Worm (Caenorhabditis elegans): ENCODE results near the gene myrf-2.
A peak's percentile ranks its signal among the peaks of the same experiment; 100 is the strongest.

The myrf-2 gene

ce11 chrX:10194327-10195096 is at the start of gene myrf-2:
myrf-2 (minus strand) TSS chrX:10194377.
- no peak for TF ChIP-seq nhr-11 (tag; optimal IDR thresholded peaks at IDR 0.05)
- TF ChIP-seq nhr-23 (tag; optimal IDR thresholded peaks at IDR 0.05) = peak; percentile 54
- TF ChIP-seq ceh-82 (tag; optimal IDR thresholded peaks at IDR 0.05) = no peak
- no peak for TF ChIP-seq jun-1 (tag; optimal IDR thresholded peaks at IDR 0.05)
- TF ChIP-seq aly-2 (tag; optimal IDR thresholded peaks at IDR 0.05) = no peak
- peak; percentile 76 for TF ChIP-seq nhr-25 (tag; optimal IDR thresholded peaks at IDR 0.05)
- TF ChIP-seq ama-1 (optimal IDR thresholded peaks at IDR 0.05) = no peak
- no peak for TF ChIP-seq ztf-4 (tag; optimal IDR thresholded peaks at IDR 0.05)
- no peak for TF ChIP-seq eor-1 (tag; optimal IDR thresholded peaks at IDR 0.05)
- TF ChIP-seq ceh-16 (tag; optimal IDR thresholded peaks at IDR 0.05) = no peak
- TF ChIP-seq elt-2 (tag; optimal IDR thresholded peaks at IDR 0.05) = no peak
- no peak for TF ChIP-seq ceh-9 (tag; optimal IDR thresholded peaks at IDR 0.05)
- no peak for TF ChIP-seq ZK546.5 (tag; optimal IDR thresholded peaks at IDR 0.05)
- no peak for TF ChIP-seq R02D3.7 (tag; optimal IDR thresholded peaks at IDR 0.05)
- peak; percentile 40 for TF ChIP-seq pha-4 (tag; optimal IDR thresholded peaks at IDR 0.05)
- TF ChIP-seq snpc-4 (tag; optimal IDR thresholded peaks at IDR 0.05) = no peak
- no peak for TF ChIP-seq sea-2 (GFP tag; optimal IDR thresholded peaks at IDR 0.05)
- TF ChIP-seq nhr-43 (tag; optimal IDR thresholded peaks at IDR 0.05; ENCODE audit: poor library complexity, severe bottlenecking) = no peak
- no peak for TF ChIP-seq lin-15B (tag; optimal IDR thresholded peaks at IDR 0.05)
- peak; percentile 11 for TF ChIP-seq nfya-1 (tag; optimal IDR thresholded peaks at IDR 0.05; ENCODE audit: insufficient read depth)
- TF ChIP-seq ceh-28 (tag; optimal IDR thresholded peaks at IDR 0.05) = no peak
- peak; percentile 30 for TF ChIP-seq hmg-11 (tag; optimal IDR thresholded peaks at IDR 0.05)
- TF ChIP-seq pqm-1 (tag; optimal IDR thresholded peaks at IDR 0.05) = no peak
- no peak for TF ChIP-seq egl-5 (tag; optimal IDR thresholded peaks at IDR 0.05)
- TF ChIP-seq unc-62 (GFP tag; optimal IDR thresholded peaks at IDR 0.05) = no peak
- no peak for TF ChIP-seq nhr-28 (tag; optimal IDR thresholded peaks at IDR 0.05)

ce11 chrX:10240939-10241338 is 46.8 kb upstream of the myrf-2 start, which contains the start of gene str-74:
str-74 (minus strand) TSS chrX:10241039.
- TF ChIP-seq pqm-1 (tag; optimal IDR thresholded peaks at IDR 0.05) = no peak
- TF ChIP-seq lsy-12 (tag; optimal IDR thresholded peaks at IDR 0.05) = no peak
- no peak for TF ChIP-seq eor-1 (tag; optimal IDR thresholded peaks at IDR 0.05)
- TF ChIP-seq tbx-2 (tag; optimal IDR thresholded peaks at IDR 0.05) = no peak
- TF ChIP-seq nhr-76 (tag; optimal IDR thresholded peaks at IDR 0.05) = no peak
- TF ChIP-seq ceh-16 (tag; optimal IDR thresholded peaks at IDR 0.05) = no peak
- TF ChIP-seq unc-62 (GFP tag; optimal IDR thresholded peaks at IDR 0.05) = no peak
- TF ChIP-seq nfya-1 (tag; optimal IDR thresholded peaks at IDR 0.05; ENCODE audit: insufficient read depth) = no peak
- TF ChIP-seq nhr-12 (tag; optimal IDR thresholded peaks at IDR 0.05) = no peak
- no peak for TF ChIP-seq zag-1 (tag; optimal IDR thresholded peaks at IDR 0.05)
- no peak for TF ChIP-seq aly-2 (tag; optimal IDR thresholded peaks at IDR 0.05)

ce11 chrX:10238146-10238749 is 44.1 kb upstream of the myrf-2 start:
- TF ChIP-seq nfya-1 (tag; optimal IDR thresholded peaks at IDR 0.05; ENCODE audit: insufficient read depth) (peak; percentile 36), lin-39 (tag; optimal IDR thresholded peaks at IDR 0.05) (no peak), nhr-23 (tag; optimal IDR thresholded peaks at IDR 0.05) (peak; percentile 73), pha-4 (tag; optimal IDR thresholded peaks at IDR 0.05) (no peak), unc-62 (GFP tag; optimal IDR thresholded peaks at IDR 0.05) (peak; percentile 62), jun-1 (tag; optimal IDR thresholded peaks at IDR 0.05) (no peak), nhr-28 (tag; optimal IDR thresholded peaks at IDR 0.05) (no peak), ceh-28 (tag; optimal IDR thresholded peaks at IDR 0.05) (peak; percentile 39), nhr-25 (tag; optimal IDR thresholded peaks at IDR 0.05) (peak; percentile 85), nhr-76 (tag; optimal IDR thresholded peaks at IDR 0.05) (no peak)

ce11 chrX:10236844-10237243 is 42.7 kb upstream of the myrf-2 start, which contains the start of gene zipt-13:
zipt-13 (minus strand) TSS chrX:10236944.
- TF ChIP-seq R02D3.7 (tag; optimal IDR thresholded peaks at IDR 0.05) (no peak), tbx-2 (tag; optimal IDR thresholded peaks at IDR 0.05) (no peak), nhr-25 (tag; optimal IDR thresholded peaks at IDR 0.05) (peak; percentile 74), nhr-23 (tag; optimal IDR thresholded peaks at IDR 0.05) (no peak), lin-39 (tag; optimal IDR thresholded peaks at IDR 0.05) (no peak), nfya-1 (tag; optimal IDR thresholded peaks at IDR 0.05; ENCODE audit: insufficient read depth) (peak; percentile 17), snpc-4 (tag; optimal IDR thresholded peaks at IDR 0.05) (no peak), mdl-1 (tag; optimal IDR thresholded peaks at IDR 0.05) (no peak), fos-1 (tag; optimal IDR thresholded peaks at IDR 0.05) (no peak), nhr-28 (tag; optimal IDR thresholded peaks at IDR 0.05) (no peak), nhr-11 (tag; optimal IDR thresholded peaks at IDR 0.05) (no peak), mml-1 (tag; optimal IDR thresholded peaks at IDR 0.05) (no peak), lsy-12 (tag; optimal IDR thresholded peaks at IDR 0.05) (no peak), ZK546.5 (tag; optimal IDR thresholded peaks at IDR 0.05) (no peak), egl-27 (tag; optimal IDR thresholded peaks at IDR 0.05) (no peak), elt-3 (tag; optimal IDR thresholded peaks at IDR 0.05) (no peak), aly-2 (tag; optimal IDR thresholded peaks at IDR 0.05) (no peak), pha-4 (tag; optimal IDR thresholded peaks at IDR 0.05) (no peak)

Data from whole organism, L3 larva.